Fruit fly (Drosophila melanogaster) whole organism, embryonic: ENCODE measurements around the gene CG9643.

Experiments used
- Aef1 ChIP-seq: fragments of 200-800 bp; sonication (Bioruptor generic); IDR thresholded peaks from 3 replicates; pipeline ENCODE4 v1.3.6; 2022; ENCODE audit warnings: missing biosample characterization, missing genetic modification characterization
- CG10147 ChIP-seq: fragments of 200-800 bp; sonication (Bioruptor generic); optimal IDR thresholded peaks from 2 replicates; lab custom pipeline; 2019; ENCODE audit warnings: missing biosample characterization, mild to moderate bottlenecking, missing genetic modification characterization, moderate library complexity
- CG10209 ChIP-seq: fragments of 200-800 bp; sonication (Bioruptor generic); optimal IDR thresholded peaks from 3 replicates; lab custom pipeline; 2017; ENCODE audit warnings: missing biosample characterization, mild to moderate bottlenecking, missing genetic modification characterization, missing genetic modification reagents
- CG10366 ChIP-seq: fragments of 200-800 bp; sonication (Bioruptor generic); IDR thresholded peaks from 2 replicates; pipeline ENCODE4 v1.3.6; 2022; ENCODE audit warnings: missing biosample characterization, missing genetic modification characterization
- CG11247 ChIP-seq: fragments of 200-800 bp; sonication (Bioruptor generic); IDR thresholded peaks from 2 replicates; pipeline ENCODE4 v1.3.6; 2022; ENCODE audit warnings: missing biosample characterization, missing genetic modification characterization
- CG12391 ChIP-seq: fragments of 200-800 bp; sonication (Bioruptor generic); optimal IDR thresholded peaks from 3 replicates; lab custom pipeline; 2018; ENCODE audit warnings: missing biosample characterization, mild to moderate bottlenecking, missing genetic modification characterization, moderate library complexity
- CG12744 ChIP-seq: fragments of 200-800 bp; sonication (Bioruptor generic); optimal IDR thresholded peaks from 2 replicates; lab custom pipeline; 2016; ENCODE audit warnings: missing biosample characterization, missing genetic modification characterization
- CG14441 ChIP-seq: fragments of 200-800 bp; sonication (Bioruptor generic); IDR thresholded peaks from 2 replicates; pipeline ENCODE4 v1.3.6; 2022; ENCODE audit warnings: missing biosample characterization, missing genetic modification characterization
- CG1529 ChIP-seq: fragments of 200-800 bp; sonication (Bioruptor generic); optimal IDR thresholded peaks from 3 replicates; lab custom pipeline; 2018; ENCODE audit warnings: missing biosample characterization, missing genetic modification characterization
- CG17359 ChIP-seq: fragments of 200-800 bp; sonication (Bioruptor generic); optimal IDR thresholded peaks from 3 replicates; lab custom pipeline; 2018; ENCODE audit warnings: missing biosample characterization, mild to moderate bottlenecking, missing genetic modification characterization, moderate library complexity
- CG17361 ChIP-seq: fragments of 200-800 bp; sonication (Bioruptor generic); IDR thresholded peaks from 3 replicates; pipeline ENCODE4 v1.3.6; 2022; ENCODE audit warnings: missing biosample characterization, missing genetic modification characterization
- CG18262 ChIP-seq: fragments of 200-800 bp; optimal IDR thresholded peaks from 3 replicates; lab custom pipeline; 2019; ENCODE audit warnings: missing biosample characterization, mild to moderate bottlenecking, missing genetic modification characterization, moderate library complexity
- CG2712 ChIP-seq: fragments of 200-800 bp; optimal IDR thresholded peaks from 3 replicates; lab custom pipeline; 2019; ENCODE audit warnings: missing biosample characterization, mild to moderate bottlenecking, missing genetic modification characterization, moderate library complexity
- CG30431 ChIP-seq: fragments of 200-800 bp; sonication (Bioruptor generic); optimal IDR thresholded peaks from 2 replicates; lab custom pipeline; 2017; ENCODE audit warnings: missing biosample characterization, missing genetic modification characterization
- CG34376 ChIP-seq: fragments of 200-800 bp; sonication (Bioruptor generic); optimal IDR thresholded peaks from 2 replicates; lab custom pipeline; 2018; ENCODE audit warnings: missing biosample characterization, mild to moderate bottlenecking, missing genetic modification characterization
- CG34422 ChIP-seq: fragments of 200-800 bp; sonication (Bioruptor generic); IDR thresholded peaks from 3 replicates; pipeline ENCODE4 v1.3.6; 2022; ENCODE audit warnings: missing biosample characterization, missing genetic modification characterization
- CG42726 ChIP-seq: fragments of 200-800 bp; sonication (Bioruptor generic); IDR thresholded peaks from 2 replicates; pipeline ENCODE4 v1.3.6; 2022; ENCODE audit warnings: missing biosample characterization, missing genetic modification characterization; ENCODE audit not compliant: partially characterized antibody
- CG5245 ChIP-seq: fragments of 200-800 bp; sonication (Bioruptor generic); optimal IDR thresholded peaks from 3 replicates; lab custom pipeline; 2016; ENCODE audit warnings: missing biosample characterization, missing genetic modification characterization
- CG8359 ChIP-seq: fragments of 200-800 bp; sonication (Bioruptor generic); optimal IDR thresholded peaks from 2 replicates; lab custom pipeline; 2017; ENCODE audit warnings: missing biosample characterization, mild to moderate bottlenecking, missing genetic modification characterization, borderline replicate concordance
- CG8388 ChIP-seq: fragments of 200-800 bp; sonication (Bioruptor generic); optimal IDR thresholded peaks from 2 replicates; lab custom pipeline; 2019; ENCODE audit warnings: missing biosample characterization, mild to moderate bottlenecking, missing genetic modification characterization, moderate library complexity
- CG9437 ChIP-seq: fragments of 200-800 bp; sonication (Bioruptor generic); optimal IDR thresholded peaks from 2 replicates; lab custom pipeline; 2018; ENCODE audit warnings: missing biosample characterization, mild to moderate bottlenecking, missing genetic modification characterization
- CG9727 ChIP-seq: fragments of 200-800 bp; sonication (Bioruptor generic); optimal IDR thresholded peaks from 3 replicates; lab custom pipeline; 2017; ENCODE audit warnings: missing biosample characterization, mild to moderate bottlenecking, missing genetic modification characterization
- CG9797 ChIP-seq: fragments of 200-800 bp; sonication (Bioruptor generic); optimal IDR thresholded peaks from 3 replicates; lab custom pipeline; 2018; ENCODE audit warnings: missing biosample characterization, mild to moderate bottlenecking, missing genetic modification characterization
- Dip3 ChIP-seq: fragments of 200-800 bp; sonication (Bioruptor generic); optimal IDR thresholded peaks from 3 replicates; lab custom pipeline; 2016; ENCODE audit warnings: missing biosample characterization, missing genetic modification characterization
- Ets65A ChIP-seq: fragments of 200-800 bp; sonication (Bioruptor generic); peaks from one replicate; lab custom pipeline; 2016; ENCODE audit warnings: missing biosample characterization, missing genetic modification characterization
- Fer3 ChIP-seq: fragments of 200-800 bp; sonication (Bioruptor generic); optimal IDR thresholded peaks from 2 replicates; lab custom pipeline; 2018; ENCODE audit warnings: missing biosample characterization, mild to moderate bottlenecking, missing genetic modification characterization, moderate library complexity
- Hmx ChIP-seq: fragments of 200-800 bp; sonication (Bioruptor generic); optimal IDR thresholded peaks from 2 replicates; lab custom pipeline; 2016; ENCODE audit warnings: missing biosample characterization, missing genetic modification characterization
- Hsf ChIP-seq: fragments of 200-800 bp; sonication (Bioruptor generic); optimal IDR thresholded peaks from 3 replicates; lab custom pipeline; 2016; ENCODE audit warnings: missing biosample characterization, missing genetic modification characterization
- Kr ChIP-seq: fragments of 200-800 bp; sonication (Bioruptor generic); optimal IDR thresholded peaks from 2 replicates; lab custom pipeline; 2017; ENCODE audit warnings: missing biosample characterization, mild to moderate bottlenecking, missing genetic modification characterization
- MBD-R2 ChIP-seq: fragments of 200-800 bp; sonication (Bioruptor generic); IDR thresholded peaks from 2 replicates; pipeline ENCODE4 v1.3.6; 2022; ENCODE audit warnings: missing biosample characterization, missing genetic modification characterization
- Max ChIP-seq: fragments of 200-800 bp; sonication (Bioruptor generic); optimal IDR thresholded peaks from 2 replicates; lab custom pipeline; 2016; ENCODE audit warnings: missing biosample characterization, mild to moderate bottlenecking, missing genetic modification characterization
- Mrtf ChIP-seq: fragments of 200-800 bp; sonication (Bioruptor generic); IDR thresholded peaks from 3 replicates; pipeline ENCODE4 v1.3.6; 2022; ENCODE audit warnings: missing biosample characterization, missing genetic modification characterization
- Nf-YA ChIP-seq: fragments of 200-800 bp; sonication (Bioruptor generic); IDR thresholded peaks from 2 replicates; pipeline ENCODE4 v1.3.6; 2022; ENCODE audit warnings: missing biosample characterization, missing genetic modification characterization
- NfI ChIP-seq: fragments of 200-800 bp; sonication (Bioruptor generic); optimal IDR thresholded peaks from 3 replicates; lab custom pipeline; 2018; ENCODE audit warnings: missing biosample characterization, mild to moderate bottlenecking, missing genetic modification characterization, moderate library complexity
- Oli ChIP-seq: fragments of 200-800 bp; sonication (Bioruptor generic); optimal IDR thresholded peaks from 2 replicates; lab custom pipeline; 2018; ENCODE audit warnings: missing biosample characterization, mild to moderate bottlenecking, missing genetic modification characterization, moderate library complexity
- Ptx1 ChIP-seq: fragments of 200-800 bp; sonication (Bioruptor generic); IDR thresholded peaks from 2 replicates; pipeline ENCODE4 v1.3.6; 2022; ENCODE audit warnings: missing biosample characterization, missing genetic modification characterization
- Scr ChIP-seq: fragments of 200-800 bp; sonication (Bioruptor generic); IDR thresholded peaks from 2 replicates; pipeline ENCODE4 v1.3.6; 2022; ENCODE audit warnings: missing biosample characterization, missing genetic modification characterization; ENCODE audit not compliant: partially characterized antibody
- Usf ChIP-seq: fragments of 200-800 bp; sonication (Bioruptor generic); optimal IDR thresholded peaks from 2 replicates; lab custom pipeline; 2017; ENCODE audit warnings: missing genotype, missing biosample characterization, missing genetic modification characterization
- Xbp1 ChIP-seq: fragments of 200-800 bp; sonication (Bioruptor generic); optimal IDR thresholded peaks from 3 replicates; lab custom pipeline; 2016; ENCODE audit warnings: missing biosample characterization, mild to moderate bottlenecking, missing genetic modification characterization
- ap ChIP-seq: fragments of 200-800 bp; sonication (Bioruptor generic); IDR thresholded peaks from 2 replicates; pipeline ENCODE4 v1.3.6; 2022; ENCODE audit warnings: missing biosample characterization, missing genetic modification characterization
- ara ChIP-seq: fragments of 200-800 bp; sonication (Bioruptor generic); IDR thresholded peaks from 2 replicates; pipeline ENCODE4 v1.3.6; 2022; ENCODE audit warnings: missing biosample characterization, missing genetic modification characterization
- ci ChIP-seq: fragments of 200-800 bp; sonication (Bioruptor generic); IDR thresholded peaks from 3 replicates; pipeline ENCODE4 v1.3.6; 2022; ENCODE audit warnings: missing biosample characterization, missing genetic modification characterization
- dysf ChIP-seq: fragments of 200-800 bp; sonication (Bioruptor generic); IDR thresholded peaks from 3 replicates; pipeline ENCODE4 v1.3.6; 2022; ENCODE audit warnings: missing biosample characterization, missing genetic modification characterization
- kni ChIP-seq: fragments of 200-800 bp; sonication (Bioruptor generic); optimal IDR thresholded peaks from 3 replicates; lab custom pipeline; 2017; ENCODE audit warnings: mild to moderate bottlenecking, missing biosample characterization, missing genetic modification reagents, missing genetic modification characterization
- mirr ChIP-seq: fragments of 200-800 bp; sonication (Bioruptor generic); optimal IDR thresholded peaks from 3 replicates; lab custom pipeline; 2018; ENCODE audit warnings: missing biosample characterization, mild to moderate bottlenecking, missing genetic modification characterization
- salm ChIP-seq: fragments of 200-800 bp; sonication (Bioruptor generic); optimal IDR thresholded peaks from 2 replicates; lab custom pipeline; 2018; ENCODE audit warnings: missing biosample characterization, mild to moderate bottlenecking, missing genetic modification characterization
- sisA ChIP-seq: fragments of 200-800 bp; sonication (Bioruptor generic); IDR thresholded peaks from 2 replicates; pipeline ENCODE4 v1.3.6; 2022; ENCODE audit warnings: missing biosample characterization, missing genetic modification characterization
- slbo ChIP-seq: fragments of 200-800 bp; sonication (Bioruptor generic); IDR thresholded peaks from 2 replicates; pipeline ENCODE4 v1.3.6; 2022; ENCODE audit warnings: missing biosample characterization, missing genetic modification characterization
- slou ChIP-seq: fragments of 200-800 bp; sonication (Bioruptor generic); optimal IDR thresholded peaks from 3 replicates; lab custom pipeline; 2016; ENCODE audit warnings: missing biosample characterization, missing genetic modification characterization
- sr ChIP-seq: fragments of 200-800 bp; sonication (Bioruptor generic); IDR thresholded peaks from 3 replicates; pipeline ENCODE4 v1.3.6; 2022; ENCODE audit warnings: missing biosample characterization, missing genetic modification characterization
- z ChIP-seq: fragments of 200-800 bp; sonication (Bioruptor generic); IDR thresholded peaks from 3 replicates; pipeline ENCODE4 v1.3.6; 2022; ENCODE audit warnings: missing biosample characterization, missing genetic modification characterization

Gene CG9643

DNA sequence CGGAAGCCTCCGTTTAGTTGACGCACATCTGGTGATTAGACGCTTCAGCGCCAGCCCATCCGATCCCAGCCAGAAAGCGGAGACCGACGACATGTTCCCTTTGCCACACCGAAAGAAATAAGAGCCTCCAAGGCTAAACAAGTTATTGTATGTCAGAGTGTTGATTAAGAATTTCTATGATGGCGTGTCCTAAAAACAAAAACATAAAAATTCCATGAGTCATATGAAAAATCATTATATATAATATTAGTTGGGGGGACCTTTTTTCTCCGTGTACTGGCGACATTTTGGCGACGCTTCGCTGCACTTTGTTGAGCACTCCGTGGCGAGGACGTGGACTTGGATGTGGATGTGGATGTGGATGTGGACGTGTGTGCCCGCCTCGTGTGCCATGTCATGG lies 33.7 kb upstream of the CG9643 start (continued):
- TF ChIP-seq CG12391 (tag; lab: Kevin White, UChicago) = peak; percentile 18
- TF ChIP-seq Ptx1 (GFP tag; lab: Robert Waterston, UW) = peak; percentile 33; the same call in 1 of the 2 replicates
- TF ChIP-seq Ets65A (GFP tag; lab: Kevin White, UChicago) = peak; percentile 41
- TF ChIP-seq Usf = no peak
- TF ChIP-seq CG8388 = peak; percentile 29
- no peak for TF ChIP-seq Nf-YA (GFP tag; lab: Robert Waterston, UW)
- TF ChIP-seq CG5245 (GFP tag; lab: Kevin White, UChicago) = peak; percentile 37
- TF ChIP-seq Scr (GFP tag; lab: Robert Waterston, UW) = no peak
- 0 out of 3 replicates have a peak, but pooled peaks have one; percentile 24 for TF ChIP-seq Mrtf (GFP tag; lab: Robert Waterston, UW)
- no peak for TF ChIP-seq CG34422 (GFP tag; lab: Robert Waterston, UW)
- peak; percentile 23; the same call in 1 of the 2 replicates for TF ChIP-seq CG14441 (GFP tag; lab: Robert Waterston, UW)
- TF ChIP-seq CG30431 (GFP tag; lab: Kevin White, UChicago) = peak; percentile 18
- no peak for TF ChIP-seq CG34376
- peak; percentile 53 for TF ChIP-seq CG2712 (tag; lab: Kevin White, UChicago)
- TF ChIP-seq CG10366 (GFP tag; lab: Robert Waterston, UW) = peak; percentile 14; the same call in 1 of the 2 replicates
- TF ChIP-seq kni (GFP tag; lab: Kevin White, UChicago) = no peak
- no peak for TF ChIP-seq CG17359
- peak; percentile 43 for TF ChIP-seq Oli (tag; lab: Kevin White, UChicago)
- TF ChIP-seq slou (GFP tag; lab: Kevin White, UChicago) = no peak
- TF ChIP-seq MBD-R2 (GFP tag; lab: Robert Waterston, UW) = no peak
- TF ChIP-seq mirr (GFP tag; lab: Kevin White, UChicago) = no peak
- no peak for TF ChIP-seq CG8359 (GFP tag; lab: Kevin White, UChicago)
- TF ChIP-seq z (GFP tag; lab: Robert Waterston, UW) = no peak
- TF ChIP-seq slbo (GFP tag; lab: Robert Waterston, UW) = peak; percentile 49
- no peak for TF ChIP-seq Max (GFP tag; lab: Kevin White, UChicago)
- 0 out of 3 replicates have a peak, but pooled peaks have one; percentile 16 for TF ChIP-seq Aef1 (GFP tag; lab: Robert Waterston, UW)
- peak; percentile 48 for TF ChIP-seq ara (GFP tag; lab: Robert Waterston, UW)
- TF ChIP-seq Fer3 (tag; lab: Kevin White, UChicago) = peak; percentile 7
- peak; percentile 42 for TF ChIP-seq Xbp1 (GFP tag; lab: Kevin White, UChicago)
- TF ChIP-seq ap (GFP tag; lab: Robert Waterston, UW) = 0 out of 2 replicates have a peak, but pooled peaks have one; percentile 33
- TF ChIP-seq CG1529 (GFP tag; lab: Kevin White, UChicago) = peak; percentile 6
- no peak for TF ChIP-seq CG11247 (GFP tag; lab: Robert Waterston, UW)
- peak; percentile 35 for TF ChIP-seq CG9727
- TF ChIP-seq salm (tag; lab: Kevin White, UChicago) = no peak
- TF ChIP-seq Kr (GFP tag; lab: Kevin White, UChicago) = no peak
- TF ChIP-seq CG18262 = peak; percentile 42
- no peak for TF ChIP-seq Dip3 (GFP tag; lab: Kevin White, UChicago)
- TF ChIP-seq sr = no peak
- no peak for TF ChIP-seq CG10147
- TF ChIP-seq CG10209 (GFP tag; lab: Kevin White, UChicago) = peak; percentile 22
- peak; percentile 65; the same call in 1 of the 3 replicates for TF ChIP-seq ci (GFP tag; lab: Robert Waterston, UW)
- peak; percentile 64 for TF ChIP-seq sisA (GFP tag; lab: Robert Waterston, UW)
- TF ChIP-seq NfI = no peak
- TF ChIP-seq Hmx (GFP tag; lab: Kevin White, UChicago) = no peak
- TF ChIP-seq CG42726 (GFP tag; lab: Robert Waterston, UW) = no peak
- no peak for TF ChIP-seq Hsf (GFP tag; lab: Kevin White, UChicago)
- TF ChIP-seq CG9437 (GFP tag; lab: Kevin White, UChicago) = no peak
- TF ChIP-seq dysf = peak; percentile 59; the same call in 2 of the 3 replicates
- TF ChIP-seq CG9797 = no peak
- TF ChIP-seq CG17361 (GFP tag; lab: Robert Waterston, UW) = 0 out of 3 replicates have a peak, but pooled peaks have one; percentile 36
- no peak for TF ChIP-seq CG12744 (GFP tag; lab: Kevin White, UChicago)
